Fruit fly (Drosophila melanogaster) whole organism, adult: ENCODE measurements around the gene Tom.

Source experiments
- CG14711 ChIP-seq: fragments of 200-800 bp; sonication (Bioruptor generic); optimal IDR thresholded peaks from 2 replicates; lab custom pipeline; 2018; ENCODE audit warnings: missing biosample characterization, mild to moderate bottlenecking, missing genetic modification characterization, moderate library complexity
- cnc ChIP-seq, 2 experiments: fragments of >200 bp; optimal IDR thresholded peaks; 2 replicates each; lab custom pipeline; 2017
- toe ChIP-seq: fragments of 200-800 bp; sonication (Bioruptor generic); optimal IDR thresholded peaks from 2 replicates; lab custom pipeline; 2016; ENCODE audit warnings: missing biosample characterization, missing genetic modification characterization

DNA sequence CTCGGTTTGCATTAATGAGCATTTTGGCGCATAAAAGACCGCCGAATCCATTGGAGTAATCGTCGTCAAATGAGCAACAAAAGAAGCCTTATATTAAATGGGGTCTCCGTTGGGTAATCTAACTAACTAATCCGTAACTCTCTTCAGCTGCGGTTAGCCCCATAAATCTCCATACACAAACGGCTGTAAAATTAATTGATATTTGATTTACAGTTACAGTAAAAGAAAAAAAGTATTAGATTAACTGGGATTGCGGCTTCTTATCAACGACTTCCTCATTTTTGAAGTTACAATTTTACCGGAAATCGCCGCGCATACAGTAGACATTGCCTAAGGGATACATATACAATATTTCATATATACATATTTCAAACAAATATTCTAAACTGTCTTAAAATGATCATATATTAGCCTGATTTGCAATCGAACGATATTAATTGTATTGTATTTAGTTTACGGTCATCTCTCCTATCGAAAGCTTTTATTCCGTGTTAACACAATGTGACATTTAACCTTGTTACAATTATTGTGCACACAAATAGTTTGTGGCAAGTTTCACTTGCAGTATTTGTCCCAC lies 17.3 kb downstream of the Tom start:
- TF ChIP-seq toe, result no peak
- TF ChIP-seq cnc (optimal IDR thresholded peaks at IDR 0.05; lab: Kevin White, UChicago), result no peak
- TF ChIP-seq CG14711 (tag; lab: Kevin White, UChicago), result no peak
